Worm (Caenorhabditis elegans) whole organism, young adult: ENCODE data around the gene Y15E3A.4.

Experiments used
- B0261.1 ChIP-seq: sonication (generic microtip); optimal IDR thresholded peaks from 2 replicates; lab custom pipeline; 2016; ENCODE audit warnings: mild to moderate bottlenecking, missing genetic modification characterization, moderate library complexity, missing compliant biosample characterization
- F10E7.11 ChIP-seq: sonication (generic microtip); optimal IDR thresholded peaks from 2 replicates; lab custom pipeline; 2017; ENCODE audit warnings: mild to moderate bottlenecking, missing genetic modification characterization, moderate library complexity, missing compliant biosample characterization
- F39B2.1 ChIP-seq: fragments of 200-800 bp; sonication (Bioruptor generic); IDR thresholded peaks from 2 replicates; pipeline ENCODE4 v1.3.6; 2022; ENCODE audit warnings: missing genetic modification reagents, missing genetic modification characterization, missing compliant biosample characterization
- F49E8.2 ChIP-seq: sonication (generic microtip); optimal IDR thresholded peaks from 3 replicates; lab custom pipeline; 2017; ENCODE audit warnings: missing genetic modification characterization, mild to moderate bottlenecking, missing compliant biosample characterization, antibody characterized with exemption, moderate library complexity; ENCODE audit not compliant: insufficient read depth
- F52B5.7 ChIP-seq: sonication (generic microtip); optimal IDR thresholded peaks from 2 replicates; lab custom pipeline; 2016; ENCODE audit warnings: mild to moderate bottlenecking, missing genetic modification characterization, missing compliant biosample characterization
- T07F8.4 ChIP-seq: sonication (generic microtip); optimal IDR thresholded peaks from 2 replicates; lab custom pipeline; 2016; ENCODE audit warnings: mild to moderate bottlenecking, missing genetic modification characterization, moderate library complexity, missing compliant biosample characterization
- Y56A3A.18 ChIP-seq: fragments of 200-800 bp; sonication (Bioruptor generic); IDR thresholded peaks from 2 replicates; pipeline ENCODE4 v1.3.6; 2022; ENCODE audit warnings: missing genetic modification reagents, missing genetic modification characterization, missing compliant biosample characterization
- Y67H2A.10 ChIP-seq: fragments of 200-800 bp; sonication (Bioruptor generic); conservative IDR thresholded peaks from 2 replicates; pipeline ENCODE4 v1.3.6; 2022; ENCODE audit warnings: missing genetic modification reagents, missing genetic modification characterization, missing compliant biosample characterization
- Y95B8A.8 ChIP-seq: fragments of 200-800 bp; sonication (Bioruptor generic); IDR thresholded peaks from 2 replicates; pipeline ENCODE4 v1.3.6; 2022; ENCODE audit warnings: missing genetic modification reagents, missing genetic modification characterization, missing compliant biosample characterization
- ama-1 ChIP-seq, 3 experiments: fragments of 150-350 bp in 1 of 3; sonication (generic microtip) in 2 of 3; optimal IDR thresholded peaks; 2 replicates each; lab custom pipeline; 2014 to 2018; ENCODE audit warnings: missing biosample characterization in 2 of 3, missing genetic modification characterization in 2 of 3, missing genetic modification reagents in 2 of 3
- aptf-2 ChIP-seq: fragments of 200-800 bp; sonication (Bioruptor generic); conservative IDR thresholded peaks from 2 replicates; pipeline ENCODE4 v1.3.6; 2022; ENCODE audit warnings: missing genetic modification reagents, missing genetic modification characterization, missing compliant biosample characterization
- aptf-3 ChIP-seq: fragments of 200-800 bp; sonication (Bioruptor generic); IDR thresholded peaks from 2 replicates; pipeline ENCODE4 v1.3.6; 2022; ENCODE audit warnings: missing genetic modification characterization, missing compliant biosample characterization
- atf-7 ChIP-seq: sonication (generic microtip); optimal IDR thresholded peaks from 2 replicates; lab custom pipeline; 2017; ENCODE audit warnings: mild to moderate bottlenecking, missing genetic modification characterization, missing compliant biosample characterization
- attf-6 ChIP-seq: fragments of 200-800 bp; sonication (Bioruptor generic); IDR thresholded peaks from 2 replicates; pipeline ENCODE4 v1.3.6; 2022; ENCODE audit warnings: missing genetic modification reagents, missing genetic modification characterization, missing compliant biosample characterization
- bed-1 ChIP-seq: fragments of 200-800 bp; sonication (Bioruptor generic); IDR thresholded peaks from 2 replicates; pipeline ENCODE4 v1.3.6; 2022; ENCODE audit warnings: missing genetic modification reagents, missing genetic modification characterization, missing compliant biosample characterization
- ceh-100 ChIP-seq: fragments of 200-800 bp; sonication (Bioruptor generic); IDR thresholded peaks from 2 replicates; pipeline ENCODE4 v1.3.6; 2022; ENCODE audit warnings: missing genetic modification reagents, missing genetic modification characterization, missing compliant biosample characterization
- ceh-27 ChIP-seq: fragments of 200-800 bp; sonication (Bioruptor generic); optimal IDR thresholded peaks from 2 replicates; lab custom pipeline; 2018; ENCODE audit warnings: mild to moderate bottlenecking, missing genetic modification characterization, moderate library complexity, missing compliant biosample characterization
- ceh-58 ChIP-seq: fragments of 200-800 bp; sonication (Bioruptor generic); IDR thresholded peaks from 2 replicates; pipeline ENCODE4 v1.3.6; 2022; ENCODE audit warnings: missing genetic modification characterization, missing compliant biosample characterization
- ceh-79 ChIP-seq: sonication (generic microtip); optimal IDR thresholded peaks from 2 replicates; lab custom pipeline; 2017; ENCODE audit warnings: mild to moderate bottlenecking, missing genetic modification characterization, missing compliant biosample characterization
- ceh-91 ChIP-seq: fragments of 200-800 bp; sonication (Bioruptor generic); IDR thresholded peaks from 2 replicates; pipeline ENCODE4 v1.3.6; 2022; ENCODE audit warnings: missing genetic modification reagents, missing genetic modification characterization, missing compliant biosample characterization
- chd-7 ChIP-seq: sonication (generic microtip); optimal IDR thresholded peaks from 2 replicates; lab custom pipeline; 2016; ENCODE audit warnings: mild to moderate bottlenecking, missing genetic modification characterization, moderate library complexity, missing compliant biosample characterization
- dpff-1 ChIP-seq: sonication (generic microtip); optimal IDR thresholded peaks from 2 replicates; lab custom pipeline; 2017; ENCODE audit warnings: mild to moderate bottlenecking, missing genetic modification characterization, missing compliant biosample characterization
- dpl-1 ChIP-seq: fragments of 150-350 bp; optimal IDR thresholded peaks from 2 replicates; lab custom pipeline; 2014; ENCODE audit warnings: missing biosample characterization, missing genetic modification reagents, missing genetic modification characterization
- egl-18 ChIP-seq: fragments of 200-800 bp; sonication (Bioruptor generic); IDR thresholded peaks from 2 replicates; pipeline ENCODE4 v1.3.6; 2022; ENCODE audit warnings: missing genetic modification reagents, missing genetic modification characterization, missing compliant biosample characterization
- egl-44 ChIP-seq: fragments of 200-800 bp; sonication (Bioruptor generic); IDR thresholded peaks from 2 replicates; pipeline ENCODE4 v1.3.6; 2022; ENCODE audit warnings: missing genetic modification reagents, missing genetic modification characterization, missing compliant biosample characterization
- egrh-3 ChIP-seq: fragments of 200-800 bp; sonication (Bioruptor generic); IDR thresholded peaks from 2 replicates; pipeline ENCODE4 v1.3.6; 2022; ENCODE audit warnings: missing genetic modification reagents, missing genetic modification characterization, missing compliant biosample characterization
- fkh-3 ChIP-seq: sonication (generic microtip); optimal IDR thresholded peaks from 2 replicates; lab custom pipeline; 2016; ENCODE audit warnings: mild to moderate bottlenecking, missing genetic modification characterization, missing compliant biosample characterization
- him-1 ChIP-seq: sonication (generic microtip); optimal IDR thresholded peaks from 2 replicates; lab custom pipeline; 2016; ENCODE audit warnings: missing genotype, missing genetic modification reagents, missing genetic modification characterization, missing compliant biosample characterization
- hlh-26 ChIP-seq: fragments of 200-800 bp; sonication (Bioruptor generic); conservative IDR thresholded peaks from 2 replicates; pipeline ENCODE4 v1.3.6; 2022; ENCODE audit warnings: missing genetic modification reagents, missing genetic modification characterization, missing compliant biosample characterization
- hmg-20 ChIP-seq: fragments of 200-800 bp; sonication (Bioruptor generic); IDR thresholded peaks from 2 replicates; pipeline ENCODE4 v1.3.6; 2022; ENCODE audit warnings: missing genetic modification reagents, missing genetic modification characterization, missing compliant biosample characterization
- madf-8 ChIP-seq: fragments of 200-800 bp; sonication (Bioruptor generic); conservative IDR thresholded peaks from 2 replicates; pipeline ENCODE4 v1.3.6; 2022; ENCODE audit warnings: missing genetic modification reagents, missing genetic modification characterization, missing compliant biosample characterization
- mcd-1 ChIP-seq: fragments of 200-800 bp; sonication (Bioruptor generic); IDR thresholded peaks from 2 replicates; pipeline ENCODE4 v1.3.6; 2022; ENCODE audit warnings: missing genetic modification reagents, missing genetic modification characterization, missing compliant biosample characterization
- mxl-1 ChIP-seq: sonication (generic microtip); optimal IDR thresholded peaks from 2 replicates; lab custom pipeline; 2016; ENCODE audit warnings: missing genetic modification characterization, missing compliant biosample characterization
- nhr-179 ChIP-seq: sonication (generic microtip); optimal IDR thresholded peaks from 2 replicates; lab custom pipeline; 2016; ENCODE audit warnings: mild to moderate bottlenecking, missing genetic modification characterization, missing compliant biosample characterization
- pha-4 ChIP-seq: fragments of 150-350 bp; sonication (generic microtip); optimal IDR thresholded peaks from 2 replicates; lab custom pipeline; 2014; ENCODE audit warnings: missing biosample characterization, missing genetic modification reagents, missing genetic modification characterization
- repo-1 ChIP-seq: sonication (generic microtip); optimal IDR thresholded peaks from 2 replicates; lab custom pipeline; 2017; ENCODE audit warnings: mild to moderate bottlenecking, missing genetic modification characterization, missing compliant biosample characterization
- sea-2 ChIP-seq: fragments of 200-800 bp; sonication (Bioruptor generic); IDR thresholded peaks from 2 replicates; pipeline ENCODE4 v1.3.6; 2022; ENCODE audit warnings: missing genetic modification characterization, missing compliant biosample characterization
- snpc-1.1 ChIP-seq: sonication (generic microtip); optimal IDR thresholded peaks from 2 replicates; lab custom pipeline; 2017; ENCODE audit warnings: missing genetic modification characterization, mild to moderate bottlenecking, missing compliant biosample characterization, antibody characterized with exemption, moderate library complexity, missing genotype, missing genetic modification reagents; ENCODE audit not compliant: insufficient read depth
- snpc-1.3 ChIP-seq: sonication (generic microtip); optimal IDR thresholded peaks from 2 replicates; lab custom pipeline; 2017; ENCODE audit warnings: missing genetic modification characterization, mild to moderate bottlenecking, missing compliant biosample characterization, antibody characterized with exemption, moderate library complexity, missing genotype, missing genetic modification reagents; ENCODE audit not compliant: insufficient read depth
- snpc-3.4 ChIP-seq: sonication (generic microtip); optimal IDR thresholded peaks from 2 replicates; lab custom pipeline; 2017; ENCODE audit warnings: missing genetic modification characterization, mild to moderate bottlenecking, missing compliant biosample characterization, antibody characterized with exemption, moderate library complexity, missing genotype, missing genetic modification reagents
- tbp1 ChIP-seq: fragments of 200-800 bp; sonication (Bioruptor generic); optimal IDR thresholded peaks from 2 replicates; lab custom pipeline; 2018; ENCODE audit warnings: mild to moderate bottlenecking, missing genetic modification characterization, missing compliant biosample characterization
- tbx-9 ChIP-seq: sonication (generic microtip); optimal IDR thresholded peaks from 2 replicates; lab custom pipeline; 2016; ENCODE audit warnings: borderline replicate concordance, missing genetic modification characterization, inconsistent platforms, missing compliant biosample characterization
- unc-62 ChIP-seq: fragments of 150-350 bp; optimal IDR thresholded peaks from 2 replicates; lab custom pipeline; 2014; ENCODE audit warnings: missing biosample characterization, missing genetic modification reagents, missing genetic modification characterization
- xnd-1 ChIP-seq: sonication (generic microtip); optimal IDR thresholded peaks from 2 replicates; lab custom pipeline; 2016; ENCODE audit warnings: missing genotype, missing genetic modification reagents, missing genetic modification characterization, missing compliant biosample characterization
- zfh-2 ChIP-seq: fragments of 200-800 bp; sonication (Bioruptor generic); conservative IDR thresholded peaks from 2 replicates; pipeline ENCODE4 v1.3.6; 2022; ENCODE audit warnings: missing genetic modification reagents, missing genetic modification characterization, missing compliant biosample characterization
- ztf-18 ChIP-seq: sonication (generic microtip); optimal IDR thresholded peaks from 2 replicates; lab custom pipeline; 2016; ENCODE audit warnings: missing genotype, mild to moderate bottlenecking, missing genetic modification characterization, missing compliant biosample characterization
- ztf-25 ChIP-seq: fragments of 200-800 bp; sonication (Bioruptor generic); IDR thresholded peaks from 2 replicates; pipeline ENCODE4 v1.3.6; 2022; ENCODE audit warnings: missing genetic modification reagents, missing genetic modification characterization, missing compliant biosample characterization
- ztf-28 ChIP-seq: fragments of 200-800 bp; sonication (Bioruptor generic); IDR thresholded peaks from 2 replicates; pipeline ENCODE4 v1.3.6; 2022; ENCODE audit warnings: missing genetic modification reagents, missing genetic modification characterization, missing compliant biosample characterization

Gene Y15E3A.4

DNA sequence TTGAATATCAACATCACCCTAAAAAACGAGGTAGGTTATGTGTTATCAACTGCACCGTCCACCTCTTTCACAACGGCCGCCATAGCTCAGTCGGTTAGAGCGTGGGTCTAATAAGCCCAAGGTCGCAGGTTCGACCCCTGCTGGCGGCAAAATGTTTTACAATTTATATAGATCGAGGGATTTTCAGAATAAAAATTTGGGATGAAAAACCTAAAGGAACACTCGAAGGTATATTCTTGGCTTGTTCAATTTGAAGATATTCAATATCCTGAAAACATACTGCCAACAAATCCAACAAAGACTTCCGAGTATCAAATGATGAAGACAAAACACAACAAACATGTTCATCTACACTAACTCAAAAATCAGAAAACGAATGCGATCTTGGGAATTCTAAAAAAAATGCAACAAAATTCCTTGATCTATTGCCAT is 33.4 kb upstream of the Y15E3A.4 start (continued):
- TF ChIP-seq ceh-91 (GFP tag; lab: Robert Waterston, UW) (no peak), madf-8 (GFP tag; lab: Robert Waterston, UW) (no peak), zfh-2 (no peak), ztf-18 (tag; lab: Kevin White, UChicago) (peak; percentile 79), F10E7.11 (tag; lab: Kevin White, UChicago) (peak; percentile 28), atf-7 (tag; lab: Kevin White, UChicago) (peak; percentile 68), aptf-3 (GFP tag; lab: Robert Waterston, UW) (0 out of 2 replicates have a peak, but pooled peaks have one; percentile 6), dpl-1 (GFP tag; lab: Kevin White, UChicago) (peak; percentile 50), ceh-79 (tag; lab: Kevin White, UChicago) (peak; percentile 82), Y95B8A.8 (no peak), ceh-58 (no peak), Y56A3A.18 (GFP tag; lab: Robert Waterston, UW) (peak; percentile 69), snpc-1.1 (tag; lab: Kevin White, UChicago) (peak; percentile 84), him-1 (tag; lab: Kevin White, UChicago) (peak; percentile 93), hmg-20 (GFP tag; lab: Robert Waterston, UW) (peak; percentile 60), aptf-2 (GFP tag; lab: Robert Waterston, UW) (0 out of 2 replicates have a peak, but pooled peaks have one; percentile 45), egl-44 (GFP tag; lab: Robert Waterston, UW) (peak; percentile 42; the same call in 1 of the 2 replicates), F49E8.2 (peak; percentile 35), ama-1 (optimal IDR thresholded peaks at IDR 0.05; lab: Kevin White, UChicago) (no peak), ama-1 (GFP tag; optimal IDR thresholded peaks at IDR 0.05; lab: Kevin White, UChicago) (peak in 1 of 2 experiments; percentile 84), Y67H2A.10 (GFP tag; lab: Robert Waterston, UW) (no peak), chd-7 (peak; percentile 71), hlh-26 (no peak), nhr-179 (tag; lab: Kevin White, UChicago) (peak; percentile 76), repo-1 (tag; lab: Kevin White, UChicago) (peak; percentile 20), ztf-28 (GFP tag; lab: Robert Waterston, UW) (peak; percentile 69; the same call in 1 of the 2 replicates), attf-6 (no peak), snpc-3.4 (tag; lab: Kevin White, UChicago) (peak; percentile 89), T07F8.4 (tag; lab: Kevin White, UChicago) (peak; percentile 81), tbx-9 (tag; lab: Kevin White, UChicago) (peak; percentile 40), egrh-3 (GFP tag; lab: Robert Waterston, UW) (no peak), unc-62 (GFP tag; lab: Kevin White, UChicago) (no peak), mxl-1 (tag; lab: Kevin White, UChicago) (peak; percentile 49), mcd-1 (GFP tag; lab: Robert Waterston, UW) (peak; percentile 53; the same call in 1 of the 2 replicates), egl-18 (GFP tag; lab: Robert Waterston, UW) (no peak), F39B2.1 (GFP tag; lab: Robert Waterston, UW) (no peak), snpc-1.3 (tag; lab: Kevin White, UChicago) (peak; percentile 65), B0261.1 (tag; lab: Kevin White, UChicago) (peak; percentile 83), fkh-3 (tag; lab: Kevin White, UChicago) (peak; percentile 56), pha-4 (tag; lab: Kevin White, UChicago) (no peak), ceh-100 (GFP tag; lab: Robert Waterston, UW) (peak; percentile 27; the same call in 1 of the 2 replicates), sea-2 (GFP tag; lab: Robert Waterston, UW) (no peak), dpff-1 (tag; lab: Kevin White, UChicago) (peak; percentile 9), ceh-27 (GFP tag; lab: Kevin White, UChicago) (peak; percentile 29), bed-1 (no peak), F52B5.7 (tag; lab: Kevin White, UChicago) (peak; percentile 45), xnd-1 (tag; lab: Kevin White, UChicago) (no peak), tbp1 (peak; percentile 92), ztf-25 (GFP tag; lab: Robert Waterston, UW) (peak; percentile 81; the same call in 1 of the 2 replicates)
